Fruit fly (Drosophila melanogaster) whole organism, embryonic: Measurements from ENCODE around the gene Mbs.

Experiments used
- Atf3 ChIP-seq: fragments of 200-800 bp; sonication (Bioruptor generic); optimal IDR thresholded peaks from 3 replicates; lab custom pipeline; 2016; ENCODE audit warnings: missing biosample characterization, missing genetic modification characterization
- Awh ChIP-seq: fragments of 200-800 bp; sonication (Bioruptor generic); IDR thresholded peaks from 2 replicates; pipeline ENCODE4, ENCODE4 v1.3.6; 2022; ENCODE audit warnings: missing biosample characterization, missing genetic modification characterization
- B-H1 ChIP-seq: fragments of 200-800 bp; sonication (Bioruptor generic); IDR thresholded peaks from 3 replicates; pipeline ENCODE4 v1.3.6; 2022; ENCODE audit warnings: missing biosample characterization, missing genetic modification characterization
- CG10366 ChIP-seq: fragments of 200-800 bp; sonication (Bioruptor generic); IDR thresholded peaks from 2 replicates; pipeline ENCODE4 v1.3.6; 2022; ENCODE audit warnings: missing biosample characterization, missing genetic modification characterization
- CG12071 ChIP-seq: fragments of 200-800 bp; sonication (Bioruptor generic); optimal IDR thresholded peaks from 3 replicates; lab custom pipeline; 2018; ENCODE audit warnings: missing biosample characterization, mild to moderate bottlenecking, missing genetic modification characterization
- CG12219 ChIP-seq: fragments of 200-800 bp; sonication (Bioruptor generic); optimal IDR thresholded peaks from 3 replicates; lab custom pipeline; 2018; ENCODE audit warnings: missing biosample characterization, mild to moderate bottlenecking, missing genetic modification characterization
- CG13624 ChIP-seq: fragments of 200-800 bp; sonication (Bioruptor generic); optimal IDR thresholded peaks from 2 replicates; lab custom pipeline; 2016; ENCODE audit warnings: missing biosample characterization, missing genetic modification characterization
- CG14667 ChIP-seq: fragments of 200-800 bp; sonication (Bioruptor generic); IDR thresholded peaks from 2 replicates; pipeline ENCODE4 v1.3.6; 2022; ENCODE audit warnings: missing biosample characterization, missing genetic modification characterization
- CG15073 ChIP-seq: fragments of 200-800 bp; sonication (Bioruptor generic); optimal IDR thresholded peaks from 2 replicates; lab custom pipeline; 2016; ENCODE audit warnings: missing biosample characterization, missing genetic modification characterization
- CG15514 ChIP-seq: fragments of 200-800 bp; sonication (Bioruptor generic); optimal IDR thresholded peaks from 3 replicates; lab custom pipeline; 2017; ENCODE audit warnings: missing biosample characterization, missing genetic modification characterization, mild to moderate bottlenecking, moderate library complexity, missing genetic modification reagents
- CG15696 ChIP-seq: fragments of 200-800 bp; sonication (Bioruptor generic); optimal IDR thresholded peaks from 2 replicates; lab custom pipeline; 2019; ENCODE audit warnings: missing biosample characterization, mild to moderate bottlenecking, missing genetic modification characterization, moderate library complexity
- CG17186 ChIP-seq: fragments of 200-800 bp; sonication (Bioruptor generic); optimal IDR thresholded peaks from 3 replicates; lab custom pipeline; 2017; ENCODE audit warnings: missing biosample characterization, missing genetic modification reagents, missing genetic modification characterization
- CG31388 ChIP-seq: fragments of 200-800 bp; sonication (Bioruptor generic); optimal IDR thresholded peaks from 2 replicates; lab custom pipeline; 2016; ENCODE audit warnings: missing biosample characterization, missing genetic modification characterization
- CG32772 ChIP-seq: fragments of 200-800 bp; sonication (Bioruptor generic); IDR thresholded peaks from 2 replicates; pipeline ENCODE4 v1.3.6; 2022; ENCODE audit warnings: missing biosample characterization, missing genetic modification characterization
- CG3407 ChIP-seq: fragments of 200-800 bp; sonication (Bioruptor generic); optimal IDR thresholded peaks from 2 replicates; lab custom pipeline; 2018; ENCODE audit warnings: missing biosample characterization, mild to moderate bottlenecking, missing genetic modification characterization
- CG34376 ChIP-seq: fragments of 200-800 bp; sonication (Bioruptor generic); optimal IDR thresholded peaks from 2 replicates; lab custom pipeline; 2018; ENCODE audit warnings: missing biosample characterization, mild to moderate bottlenecking, missing genetic modification characterization
- CG3838 ChIP-seq: fragments of 200-800 bp; sonication (Bioruptor generic); optimal IDR thresholded peaks from 3 replicates; lab custom pipeline; 2016; ENCODE audit warnings: missing biosample characterization, missing genetic modification characterization
- CG3995 ChIP-seq: fragments of 200-800 bp; sonication (Bioruptor generic); optimal IDR thresholded peaks from 3 replicates; lab custom pipeline; 2016; ENCODE audit warnings: missing biosample characterization, missing genetic modification characterization
- CG4820 ChIP-seq: fragments of 200-800 bp; sonication (Bioruptor generic); optimal IDR thresholded peaks from 3 replicates; lab custom pipeline; 2016; ENCODE audit warnings: missing biosample characterization, missing genetic modification characterization
- CG6854 ChIP-seq: fragments of 200-800 bp; sonication (Bioruptor generic); optimal IDR thresholded peaks from 3 replicates; lab custom pipeline; 2017; ENCODE audit warnings: missing biosample characterization, mild to moderate bottlenecking, missing genetic modification characterization
- CG7987 ChIP-seq: fragments of 200-800 bp; sonication (Bioruptor generic); optimal IDR thresholded peaks from 2 replicates; lab custom pipeline; 2018; ENCODE audit warnings: missing biosample characterization, mild to moderate bottlenecking, missing genetic modification characterization, moderate library complexity
- CG8281 ChIP-seq: fragments of 200-800 bp; sonication (Bioruptor generic); optimal IDR thresholded peaks from 2 replicates; lab custom pipeline; 2018; ENCODE audit warnings: missing biosample characterization, mild to moderate bottlenecking, missing genetic modification characterization, moderate library complexity
- Dfd ChIP-seq, 2 experiments: fragments of >200 bp; optimal IDR thresholded peaks; 2 replicates each; lab custom pipeline; 2017; ENCODE audit warnings: missing biosample characterization in 2 of 2, missing genetic modification characterization in 2 of 2
- Elba2 ChIP-seq: fragments of 200-800 bp; sonication (Bioruptor generic); optimal IDR thresholded peaks from 3 replicates; lab custom pipeline; 2016; ENCODE audit warnings: missing biosample characterization, missing genetic modification characterization
- GATAe ChIP-seq: fragments of 200-800 bp; sonication (Bioruptor generic); conservative IDR thresholded peaks from 2 replicates; pipeline ENCODE4 v1.3.6; 2022; ENCODE audit warnings: missing biosample characterization, missing genetic modification characterization
- H15 ChIP-seq: fragments of 200-800 bp; sonication (Bioruptor generic); IDR thresholded peaks from 3 replicates; pipeline ENCODE4 v1.3.6; 2022; ENCODE audit warnings: missing biosample characterization, missing genetic modification characterization
- Hr39 ChIP-seq: fragments of >200 bp; optimal IDR thresholded peaks from 2 replicates; lab custom pipeline; 2017
- Lpt ChIP-seq: fragments of >200 bp; optimal IDR thresholded peaks from 2 replicates; lab custom pipeline; 2018; ENCODE audit warnings: missing biosample characterization, missing genetic modification characterization
- Opbp ChIP-seq: fragments of 200-800 bp; sonication (Bioruptor generic); IDR thresholded peaks from 3 replicates; pipeline ENCODE4 v1.3.6; 2022; ENCODE audit warnings: missing biosample characterization, missing genetic modification characterization; ENCODE audit not compliant: partially characterized antibody
- Sry-δ ChIP-seq: fragments of 200-800 bp; sonication (Bioruptor generic); optimal IDR thresholded peaks from 2 replicates; lab custom pipeline; 2016; ENCODE audit warnings: missing biosample characterization, missing genetic modification characterization
- Stat92E ChIP-seq, 3 experiments: fragments of >200 bp in 2 of 3; fragments of 200-800 bp in 1 of 3; sonication (Bioruptor generic) in 1 of 3; optimal IDR thresholded peaks; 2 replicates each; lab custom pipeline; 2017 to 2019; ENCODE audit warnings: missing biosample characterization in 3 of 3, missing genetic modification characterization in 3 of 3, mild to moderate bottlenecking in 1 of 3, moderate library complexity in 1 of 3
- TFAM ChIP-seq: fragments of 200-800 bp; sonication (Bioruptor generic); optimal IDR thresholded peaks from 2 replicates; lab custom pipeline; 2017; ENCODE audit warnings: missing biosample characterization, missing genetic modification characterization, inconsistent platforms
- ap ChIP-seq: fragments of 200-800 bp; sonication (Bioruptor generic); IDR thresholded peaks from 2 replicates; pipeline ENCODE4 v1.3.6; 2022; ENCODE audit warnings: missing biosample characterization, missing genetic modification characterization
- crp ChIP-seq, 2 experiments: fragments of 200-800 bp; sonication (Bioruptor generic); optimal IDR thresholded peaks; 2 replicates in 1 of 2; 3 replicates in 1 of 2; lab custom pipeline; 2017; ENCODE audit warnings: missing biosample characterization in 2 of 2, missing genetic modification characterization in 2 of 2, mild to moderate bottlenecking in 1 of 2, moderate library complexity in 1 of 2
- dmrt99B ChIP-seq: fragments of 200-800 bp; sonication (Bioruptor generic); optimal IDR thresholded peaks from 2 replicates; lab custom pipeline; 2018; ENCODE audit warnings: missing biosample characterization, mild to moderate bottlenecking, missing genetic modification characterization, moderate library complexity
- ems ChIP-seq: fragments of 200-800 bp; sonication (Bioruptor generic); optimal IDR thresholded peaks from 3 replicates; lab custom pipeline; 2016; ENCODE audit warnings: missing biosample characterization, missing genetic modification characterization
- eve ChIP-seq, 2 experiments: fragments of >200 bp; optimal IDR thresholded peaks; 2 replicates each; lab custom pipeline; 2017; ENCODE audit warnings: missing biosample characterization in 2 of 2, missing genetic modification characterization in 2 of 2
- fru ChIP-seq: fragments of >200 bp; optimal IDR thresholded peaks from 2 replicates; lab custom pipeline; 2017
- h ChIP-seq: fragments of >200 bp; optimal IDR thresholded peaks from 2 replicates; lab custom pipeline; 2017
- hkb ChIP-seq, 2 experiments: fragments of 200-800 bp in 1 of 2; fragments of >200 bp in 1 of 2; sonication (Bioruptor generic) in 1 of 2; IDR thresholded peaks in 1 of 2; optimal IDR thresholded peaks in 1 of 2; 2 replicates each; pipeline versions ENCODE4 v1.3.6 to Lab custom; 2017 to 2022; ENCODE audit warnings: missing biosample characterization in 1 of 2, missing genetic modification characterization in 1 of 2
- hth ChIP-seq: fragments of >200 bp; optimal IDR thresholded peaks from 2 replicates; lab custom pipeline; 2017; ENCODE audit warnings: inconsistent platforms
- insv ChIP-seq, 2 experiments: fragments of 200-800 bp; sonication (Bioruptor generic); optimal IDR thresholded peaks; 3 replicates each; lab custom pipeline; 2016 to 2018; ENCODE audit warnings: missing biosample characterization in 2 of 2, missing genetic modification characterization in 2 of 2
- nom ChIP-seq: fragments of 200-800 bp; sonication (Bioruptor generic); optimal IDR thresholded peaks from 2 replicates; lab custom pipeline; 2017; ENCODE audit warnings: missing biosample characterization, missing genetic modification characterization, mild to moderate bottlenecking, moderate library complexity, missing genetic modification reagents
- org-1 ChIP-seq: fragments of 200-800 bp; sonication (Bioruptor generic); optimal IDR thresholded peaks from 2 replicates; lab custom pipeline; 2017; ENCODE audit warnings: missing biosample characterization, missing genetic modification characterization
- slp2 ChIP-seq: fragments of 200-800 bp; sonication (Bioruptor generic); optimal IDR thresholded peaks from 2 replicates; lab custom pipeline; 2016; ENCODE audit warnings: missing biosample characterization, missing genetic modification characterization
- sna ChIP-seq: fragments of 200-800 bp; sonication (Bioruptor generic); IDR thresholded peaks from 2 replicates; pipeline ENCODE4 v1.3.6; 2022; ENCODE audit warnings: missing biosample characterization, missing genetic modification characterization; ENCODE audit not compliant: partially characterized antibody
- sob ChIP-seq: fragments of 200-800 bp; sonication (Bioruptor generic); IDR thresholded peaks from 2 replicates; pipeline ENCODE4 v1.3.6; 2022; ENCODE audit warnings: missing biosample characterization, missing genetic modification characterization
- ssp ChIP-seq: fragments of 200-800 bp; sonication (Bioruptor generic); IDR thresholded peaks from 2 replicates; pipeline ENCODE4 v1.3.6; 2022; ENCODE audit warnings: missing biosample characterization, missing genetic modification characterization
- trh ChIP-seq: fragments of 200-800 bp; sonication (Bioruptor generic); optimal IDR thresholded peaks from 2 replicates; lab custom pipeline; 2016; ENCODE audit warnings: missing biosample characterization, missing genetic modification characterization
- tup ChIP-seq: fragments of 200-800 bp; sonication (Bioruptor generic); optimal IDR thresholded peaks from 2 replicates; lab custom pipeline; 2016; ENCODE audit warnings: missing biosample characterization, mild to moderate bottlenecking, missing genetic modification characterization, moderate library complexity
- wek ChIP-seq: fragments of 200-800 bp; sonication (Bioruptor generic); optimal IDR thresholded peaks from 3 replicates; lab custom pipeline; 2018; ENCODE audit warnings: missing biosample characterization, mild to moderate bottlenecking, missing genetic modification characterization, moderate library complexity
- yki ChIP-seq: fragments of >200 bp; optimal IDR thresholded peaks from 3 replicates; lab custom pipeline; 2018
- zfh2 ChIP-seq: fragments of 200-800 bp; sonication (Bioruptor generic); optimal IDR thresholded peaks from 2 replicates; lab custom pipeline; 2016; ENCODE audit warnings: missing biosample characterization, missing genetic modification characterization

Gene Mbs

dm6 chr3L:16051719-16052122, at the start of gene Mbs (continued):
- TF ChIP-seq CG15073, result no peak
- TF ChIP-seq CG12071, result peak; percentile 6
- no peak; the same call in 1 of the 2 replicates for TF ChIP-seq sna (GFP tag; lab: Robert Waterston, UW)
- no peak for TF ChIP-seq slp2 (GFP tag; lab: Kevin White, UChicago)
- no peak for TF ChIP-seq hth (lab: Kevin White, UChicago)
- no peak for TF ChIP-seq Dfd (GFP tag; optimal IDR thresholded peaks at IDR 0.05; lab: Kevin White, UChicago)
- peak; percentile 50 for TF ChIP-seq CG34376
- no peak for TF ChIP-seq crp (GFP tag; optimal IDR thresholded peaks at IDR 0.05; lab: Kevin White, UChicago)
- TF ChIP-seq trh, result no peak
- no peak for TF ChIP-seq CG3995 (GFP tag; lab: Kevin White, UChicago)
- TF ChIP-seq h (lab: Kevin White, UChicago), result no peak
- no peak for TF ChIP-seq zfh2
- no peak for TF ChIP-seq B-H1 (GFP tag; lab: Robert Waterston, UW)
- TF ChIP-seq dmrt99B (tag; lab: Kevin White, UChicago), result no peak
- TF ChIP-seq Elba2 (GFP tag; lab: Kevin White, UChicago), result no peak
- TF ChIP-seq ems (GFP tag; lab: Kevin White, UChicago), result no peak
- TF ChIP-seq fru (lab: Kevin White, UChicago), result no peak
- no peak for TF ChIP-seq Hr39 (lab: Kevin White, UChicago)
- TF ChIP-seq Lpt, result no peak
- peak in 1 of 2 experiments; percentile 41 for TF ChIP-seq insv (GFP tag; optimal IDR thresholded peaks at IDR 0.05; lab: Kevin White, UChicago)
- no peak for TF ChIP-seq GATAe (GFP tag; lab: Robert Waterston, UW)
- TF ChIP-seq sob, result peak; percentile 34; the same call in 1 of the 2 replicates
- no peak for TF ChIP-seq CG6854 (GFP tag; lab: Kevin White, UChicago)
- no peak for TF ChIP-seq CG3407 (GFP tag; lab: Kevin White, UChicago)
- no peak for TF ChIP-seq CG12219 (GFP tag; lab: Kevin White, UChicago)
- TF ChIP-seq CG3838 (GFP tag; lab: Kevin White, UChicago), result no peak
- TF ChIP-seq hkb (optimal IDR thresholded peaks at IDR 0.05; lab: Kevin White, UChicago), result no peak
- peak; percentile 31; the same call in 1 of the 2 replicates for TF ChIP-seq hkb (GFP tag; IDR thresholded peaks at IDR 0.05; lab: Robert Waterston, UW)
- no peak for TF ChIP-seq CG14667 (GFP tag; lab: Robert Waterston, UW)
- no peak for TF ChIP-seq ap (GFP tag; lab: Robert Waterston, UW)
- TF ChIP-seq Atf3 (GFP tag; lab: Kevin White, UChicago), result no peak
- TF ChIP-seq ssp (GFP tag; lab: Robert Waterston, UW), result no peak
- TF ChIP-seq eve (GFP tag; optimal IDR thresholded peaks at IDR 0.05; lab: Kevin White, UChicago), result peak in 1 of 2 experiments; percentile 39
- TF ChIP-seq CG31388 (GFP tag; lab: Kevin White, UChicago), result no peak
- peak; percentile 49 for TF ChIP-seq Sry-δ
- TF ChIP-seq CG15696, result no peak
- peak; percentile 46 for TF ChIP-seq CG7987 (GFP tag; lab: Kevin White, UChicago)
- TF ChIP-seq Opbp (GFP tag; lab: Robert Waterston, UW), result peak; percentile 54; the same call in 2 of the 3 replicates
- TF ChIP-seq TFAM (GFP tag; lab: Kevin White, UChicago), result no peak
- no peak for TF ChIP-seq Stat92E (GFP tag; optimal IDR thresholded peaks at IDR 0.05; lab: Kevin White, UChicago)
- TF ChIP-seq CG17186 (GFP tag; lab: Kevin White, UChicago), result peak; percentile 46
- TF ChIP-seq Awh, result no peak
- no peak for TF ChIP-seq CG8281 (tag; lab: Kevin White, UChicago)
- no peak for TF ChIP-seq H15
- peak; percentile 66 for TF ChIP-seq CG15514 (GFP tag; lab: Kevin White, UChicago)
- no peak for TF ChIP-seq yki
- TF ChIP-seq CG4820 (GFP tag; lab: Kevin White, UChicago), result no peak
- no peak for TF ChIP-seq wek (GFP tag; lab: Kevin White, UChicago)
- no peak for TF ChIP-seq tup (GFP tag; lab: Kevin White, UChicago)
- no peak for TF ChIP-seq CG13624 (GFP tag; lab: Kevin White, UChicago)
- TF ChIP-seq CG10366, result no peak; the same call in 1 of the 2 replicates
- no peak for TF ChIP-seq CG32772 (GFP tag; lab: Robert Waterston, UW)
- peak; percentile 58 for TF ChIP-seq nom (GFP tag; lab: Kevin White, UChicago)
- no peak for TF ChIP-seq org-1 (GFP tag; lab: Kevin White, UChicago)
